Worm (Caenorhabditis elegans) whole organism, L4/young adult: ENCODE data around the gene C54C6.5.

Source experiments
- dao-5 ChIP-seq: sonication (generic microtip); optimal IDR thresholded peaks from 2 replicates; lab custom pipeline; 2016; ENCODE audit warnings: missing genotype, missing genetic modification characterization, moderate library complexity, missing compliant biosample characterization
- him-1 ChIP-seq: sonication (generic microtip); optimal IDR thresholded peaks from 2 replicates; lab custom pipeline; 2016; ENCODE audit warnings: missing genotype, missing genetic modification reagents, missing genetic modification characterization, missing compliant biosample characterization

DNA sequence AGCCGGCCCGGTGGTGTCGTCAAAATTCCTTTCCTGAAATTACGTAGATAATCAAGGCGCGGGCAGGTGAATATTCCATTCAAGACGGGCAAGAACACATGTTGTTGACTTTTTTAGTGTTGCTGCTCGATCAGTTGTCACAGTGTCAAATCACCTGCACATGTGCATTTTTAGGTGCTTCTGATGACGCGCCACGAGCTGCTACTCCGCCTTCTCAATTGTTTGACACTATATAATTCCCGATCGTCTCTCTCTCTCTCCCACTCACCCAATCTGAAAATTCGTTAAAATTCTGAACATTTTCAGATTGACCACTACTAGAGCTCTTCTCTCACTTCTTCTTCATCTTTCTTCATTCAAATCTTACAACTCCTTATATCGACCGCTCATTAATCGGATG, 23.6 kb upstream of the C54C6.5 start, which contains the start of gene nhr-6:
- no peak for TF ChIP-seq him-1 (tag; lab: Kevin White, UChicago)
- no peak for TF ChIP-seq dao-5 (tag; lab: Kevin White, UChicago)
